Worm (Caenorhabditis elegans) whole organism, L4 larva: Measurements from ENCODE around the gene T16D1.1.
A peak's percentile ranks its signal among the peaks of the same experiment; 100 is the strongest.

ENCODE experiments used
- F37D6.2 ChIP-seq: sonication (generic microtip); optimal IDR thresholded peaks from 2 replicates; lab custom pipeline; 2016; ENCODE audit warnings: mild to moderate bottlenecking, missing genetic modification characterization, missing compliant biosample characterization
- T26A8.4 ChIP-seq: fragments of 200-800 bp; sonication (Bioruptor generic); IDR thresholded peaks from 2 replicates; pipeline ENCODE4 v1.3.6; 2022; ENCODE audit warnings: missing genetic modification characterization, missing compliant biosample characterization
- Y105C5A.15 ChIP-seq: fragments of 200-800 bp; sonication (Bioruptor generic); IDR thresholded peaks from 2 replicates; pipeline ENCODE4 v1.3.6; 2022; ENCODE audit warnings: missing genetic modification characterization, missing compliant biosample characterization
- ZK337.2 ChIP-seq: fragments of 200-800 bp; sonication (Bioruptor generic); IDR thresholded peaks from 2 replicates; pipeline ENCODE4 v1.3.6; 2022; ENCODE audit warnings: missing genetic modification reagents, missing genetic modification characterization, missing compliant biosample characterization
- ZK546.5 ChIP-seq, 2 experiments: sonication (generic microtip); optimal IDR thresholded peaks; 2 replicates each; lab custom pipeline; 2017; ENCODE audit warnings: missing biosample characterization in 2 of 2, missing genetic modification characterization in 2 of 2
- aha-1 ChIP-seq: fragments of 150-350 bp; peaks from one replicate; lab custom pipeline; 2014; ENCODE audit warnings: missing biosample characterization, missing genetic modification characterization
- aly-2 ChIP-seq: sonication (generic microtip); optimal IDR thresholded peaks from 2 replicates; lab custom pipeline; 2018; ENCODE audit warnings: missing biosample characterization, missing genetic modification characterization
- attf-4 ChIP-seq: sonication (generic microtip); optimal IDR thresholded peaks from 3 replicates; lab custom pipeline; 2017; ENCODE audit warnings: missing biosample characterization, missing genetic modification characterization
- ceh-28 ChIP-seq: fragments of 150-350 bp; optimal IDR thresholded peaks from 2 replicates; lab custom pipeline; 2014; ENCODE audit warnings: missing biosample characterization, missing genetic modification reagents, missing genetic modification characterization
- ceh-32 ChIP-seq: sonication (generic microtip); optimal IDR thresholded peaks from 2 replicates; lab custom pipeline; 2016; ENCODE audit warnings: mild to moderate bottlenecking, missing genetic modification characterization, missing compliant biosample characterization; ENCODE audit not compliant: poor library complexity
- ceh-62 ChIP-seq: sonication (generic microtip); optimal IDR thresholded peaks from 2 replicates; lab custom pipeline; 2017; ENCODE audit warnings: missing biosample characterization, missing genetic modification characterization
- ces-1 ChIP-seq: fragments of 150-350 bp; sonication (generic microtip); optimal IDR thresholded peaks from 4 replicates; lab custom pipeline; 2014; ENCODE audit warnings: missing biosample characterization, missing genetic modification reagents, missing genetic modification characterization
- daf-16 ChIP-seq, 3 experiments: sonication (generic microtip); optimal IDR thresholded peaks; 2 replicates each; lab custom pipeline; 2016 to 2017; ENCODE audit warnings: missing genetic modification characterization in 3 of 3, missing genetic modification reagents in 3 of 3, mild to moderate bottlenecking in 2 of 3, missing compliant biosample characterization in 2 of 3, missing biosample characterization in 1 of 3, moderate library complexity in 1 of 3
- duxl-1 ChIP-seq: sonication (generic microtip); optimal IDR thresholded peaks from 2 replicates; lab custom pipeline; 2016; ENCODE audit warnings: mild to moderate bottlenecking, missing genetic modification characterization, moderate library complexity, missing compliant biosample characterization; ENCODE audit not compliant: poor library complexity
- egl-27 ChIP-seq: sonication (generic microtip); optimal IDR thresholded peaks from 3 replicates; lab custom pipeline; 2017; ENCODE audit warnings: missing biosample characterization, missing genetic modification reagents, missing genetic modification characterization
- fkh-10 ChIP-seq: fragments of 150-350 bp; optimal IDR thresholded peaks from 2 replicates; lab custom pipeline; 2014; ENCODE audit warnings: missing biosample characterization, missing genetic modification reagents, missing genetic modification characterization
- hmg-1.1 ChIP-seq: fragments of 200-800 bp; sonication (Bioruptor generic); IDR thresholded peaks from 2 replicates; pipeline ENCODE4 v1.3.6; 2022; ENCODE audit warnings: missing genetic modification reagents, missing genetic modification characterization, missing compliant biosample characterization
- jun-1 ChIP-seq: fragments of 150-350 bp; optimal IDR thresholded peaks from 2 replicates; lab custom pipeline; 2014; ENCODE audit warnings: missing biosample characterization, missing genetic modification reagents, missing genetic modification characterization
- lin-1 ChIP-seq: fragments of 200-800 bp; sonication (Bioruptor generic); IDR thresholded peaks from 2 replicates; pipeline ENCODE4 v1.3.6; 2022; ENCODE audit warnings: missing genetic modification reagents, missing genetic modification characterization, missing compliant biosample characterization
- lin-29 ChIP-seq: fragments of 200-800 bp; sonication (Bioruptor generic); IDR thresholded peaks from 2 replicates; pipeline ENCODE4 v1.3.6; 2022; ENCODE audit warnings: missing genetic modification reagents, missing genetic modification characterization, missing compliant biosample characterization
- lin-38 ChIP-seq: fragments of 200-800 bp; sonication (Bioruptor generic); IDR thresholded peaks from 2 replicates; pipeline ENCODE4 v1.3.6; 2022; ENCODE audit warnings: missing genetic modification reagents, missing genetic modification characterization, missing compliant biosample characterization
- lir-3 ChIP-seq: sonication (generic microtip); optimal IDR thresholded peaks from 2 replicates; lab custom pipeline; 2016; ENCODE audit warnings: mild to moderate bottlenecking, missing genetic modification characterization, missing compliant biosample characterization
- mep-1 ChIP-seq: fragments of 150-350 bp; sonication (generic microtip); optimal IDR thresholded peaks from 3 replicates; lab custom pipeline; 2014; ENCODE audit warnings: missing biosample characterization, missing genetic modification characterization
- nhr-11 ChIP-seq: fragments of 150-350 bp; optimal IDR thresholded peaks from 2 replicates; lab custom pipeline; 2014; ENCODE audit warnings: missing biosample characterization, missing genetic modification characterization
- nhr-237 ChIP-seq: sonication (generic microtip); optimal IDR thresholded peaks from 2 replicates; lab custom pipeline; 2017; ENCODE audit warnings: missing biosample characterization, missing genetic modification characterization
- nhr-42 ChIP-seq: fragments of 200-800 bp; sonication (Bioruptor generic); IDR thresholded peaks from 2 replicates; pipeline ENCODE4 v1.3.6; 2022; ENCODE audit warnings: missing genetic modification characterization, missing compliant biosample characterization
- nhr-6 ChIP-seq: fragments of 150-350 bp; optimal IDR thresholded peaks from 2 replicates; lab custom pipeline; 2014; ENCODE audit warnings: missing biosample characterization, missing genetic modification characterization
- nhr-76 ChIP-seq: fragments of 150-350 bp; optimal IDR thresholded peaks from 2 replicates; lab custom pipeline; 2014; ENCODE audit warnings: missing biosample characterization, missing genetic modification characterization
- pha-4 ChIP-seq, 2 experiments: fragments of 150-350 bp in 1 of 2; fragments of 200-800 bp in 1 of 2; sonication (Bioruptor generic) in 1 of 2; IDR thresholded peaks in 1 of 2; optimal IDR thresholded peaks in 1 of 2; 2 replicates each; pipeline versions ENCODE4 v1.3.6 to Lab custom; 2014 to 2022; ENCODE audit warnings: missing genetic modification characterization in 2 of 2, missing genetic modification reagents in 2 of 2, missing biosample characterization in 1 of 2, missing compliant biosample characterization in 1 of 2
- rbr-2 ChIP-seq: sonication (generic microtip); optimal IDR thresholded peaks from 2 replicates; lab custom pipeline; 2016; ENCODE audit warnings: missing genotype, missing genetic modification characterization, missing compliant biosample characterization
- saeg-2 ChIP-seq: fragments of 200-800 bp; sonication (Bioruptor generic); IDR thresholded peaks from 2 replicates; pipeline ENCODE4 v1.3.6; 2022; ENCODE audit warnings: missing genetic modification reagents, missing genetic modification characterization, missing compliant biosample characterization
- set-16 ChIP-seq: fragments of 200-800 bp; sonication (Bioruptor generic); IDR thresholded peaks from 2 replicates; pipeline ENCODE4 v1.3.6; 2022; ENCODE audit warnings: missing genetic modification reagents, missing genetic modification characterization, missing compliant biosample characterization
- tra-1 ChIP-seq: fragments of 200-800 bp; sonication (Bioruptor generic); IDR thresholded peaks from 2 replicates; pipeline ENCODE4 v1.3.6; 2022; ENCODE audit warnings: missing genetic modification reagents, missing genetic modification characterization, missing compliant biosample characterization
- unc-39 ChIP-seq: sonication (generic microtip); optimal IDR thresholded peaks from 2 replicates; lab custom pipeline; 2017; ENCODE audit warnings: missing biosample characterization, missing genetic modification characterization
- unc-62 ChIP-seq, 3 experiments: fragments of 150-350 bp in 1 of 3; sonication (generic microtip); optimal IDR thresholded peaks in 2 of 3; peaks in 1 of 3; 1 replicate in 1 of 3; 2 replicates in 2 of 3; lab custom pipeline; 2014 to 2017; ENCODE audit warnings: missing biosample characterization in 3 of 3, missing genetic modification characterization in 3 of 3, missing genetic modification reagents in 3 of 3, missing genotype in 1 of 3
- vab-7 ChIP-seq: fragments of 200-800 bp; sonication (Bioruptor generic); IDR thresholded peaks from 2 replicates; pipeline ENCODE4 v1.3.6; 2022; ENCODE audit warnings: missing genetic modification reagents, missing genetic modification characterization, missing compliant biosample characterization
- zfp-3 ChIP-seq: fragments of 200-800 bp; sonication (Bioruptor generic); conservative IDR thresholded peaks from 2 replicates; pipeline ENCODE4 v1.3.6; 2022; ENCODE audit warnings: missing genetic modification reagents, missing genetic modification characterization, missing compliant biosample characterization

T16D1.1 gene

ce11 chrII:5226309-5226708, 15.2 kb downstream of the T16D1.1 start:
- TF ChIP-seq ZK546.5 (tag; optimal IDR thresholded peaks at IDR 0.05; lab: Kevin White, UChicago) (no peak), attf-4 (no peak), vab-7 (no peak), tra-1 (GFP tag; lab: Robert Waterston, UW) (no peak), fkh-10 (GFP tag; lab: Kevin White, UChicago) (no peak), mep-1 (no peak), nhr-237 (tag; lab: Kevin White, UChicago) (no peak), nhr-6 (tag; lab: Kevin White, UChicago) (no peak), ZK337.2 (no peak), lin-1 (no peak), ceh-32 (no peak), unc-39 (tag; lab: Kevin White, UChicago) (no peak), rbr-2 (tag; lab: Kevin White, UChicago) (no peak), ces-1 (GFP tag; lab: Kevin White, UChicago) (no peak), unc-62 (GFP tag; optimal IDR thresholded peaks at IDR 0.05 in 1 of 2; lab: Kevin White, UChicago) (no peak), unc-62 (tag; optimal IDR thresholded peaks at IDR 0.05; lab: Kevin White, UChicago) (no peak), jun-1 (tag; lab: Kevin White, UChicago) (no peak), zfp-3 (GFP tag; lab: Robert Waterston, UW) (no peak), saeg-2 (no peak), ceh-28 (tag; lab: Kevin White, UChicago) (no peak), ceh-62 (no peak)

ce11 chrII:5225284-5225683, 16.2 kb downstream of the T16D1.1 start, which contains the start of gene dsh-1:
Gene dsh-1, minus strand, starts transcription at chrII:5225384.
- no peak for TF ChIP-seq F37D6.2 (tag; lab: Kevin White, UChicago)
- TF ChIP-seq aly-2 (tag; lab: Kevin White, UChicago), result no peak
- no peak for TF ChIP-seq daf-16 (GFP tag; optimal IDR thresholded peaks at IDR 0.05; lab: Kevin White, UChicago)
- no peak for TF ChIP-seq daf-16 (tag; optimal IDR thresholded peaks at IDR 0.05; lab: Kevin White, UChicago)
- no peak for TF ChIP-seq nhr-76
- no peak for TF ChIP-seq attf-4
- TF ChIP-seq lin-38 (GFP tag; lab: Robert Waterston, UW), result no peak
- no peak for TF ChIP-seq hmg-1.1 (GFP tag; lab: Robert Waterston, UW)
- no peak for TF ChIP-seq lin-29 (GFP tag; lab: Robert Waterston, UW)
- no peak for TF ChIP-seq lir-3 (tag; lab: Kevin White, UChicago)
- TF ChIP-seq set-16 (GFP tag; lab: Robert Waterston, UW), result no peak
- no peak for TF ChIP-seq nhr-42
- TF ChIP-seq vab-7, result no peak
- TF ChIP-seq egl-27 (tag; lab: Kevin White, UChicago), result no peak
- TF ChIP-seq pha-4 (GFP tag; IDR thresholded peaks at IDR 0.05; lab: Robert Waterston, UW), result no peak
- TF ChIP-seq pha-4 (tag; optimal IDR thresholded peaks at IDR 0.05; lab: Kevin White, UChicago), result no peak
- TF ChIP-seq Y105C5A.15 (GFP tag; lab: Robert Waterston, UW), result no peak
- no peak for TF ChIP-seq nhr-237 (tag; lab: Kevin White, UChicago)
- TF ChIP-seq, all 104 proteins: peak for 0

- TF ChIP-seq T26A8.4 (GFP tag; lab: Robert Waterston, UW) (no peak), nhr-11 (peak; percentile 9), duxl-1 (tag; lab: Kevin White, UChicago) (no peak), daf-16 (GFP tag; optimal IDR thresholded peaks at IDR 0.05; lab: Kevin White, UChicago) (no peak), daf-16 (tag; optimal IDR thresholded peaks at IDR 0.05; lab: Kevin White, UChicago) (no peak), aha-1 (tag; lab: Kevin White, UChicago) (peak; percentile 46)
Measured at ce11 chrII:5222830-5223229, 18.6 kb downstream of the T16D1.1 start.
